Fruit fly (Drosophila melanogaster) whole organism, embryonic: ENCODE data around the gene Ptpmeg2.
A peak's percentile ranks its signal among the peaks of the same experiment; 100 is the strongest.

Experiments
- Antp ChIP-seq: fragments of 200-800 bp; sonication (Bioruptor generic); optimal IDR thresholded peaks from 3 replicates; lab custom pipeline; 2016; ENCODE audit warnings: missing biosample characterization, missing genetic modification characterization
- Atf6 ChIP-seq: fragments of 200-800 bp; sonication (Bioruptor generic); IDR thresholded peaks from 2 replicates; pipeline ENCODE4 v1.3.6; 2022; ENCODE audit warnings: missing biosample characterization, missing genetic modification characterization
- CG10274 ChIP-seq: fragments of 200-800 bp; sonication (Bioruptor generic); optimal IDR thresholded peaks from 3 replicates; lab custom pipeline; 2017; ENCODE audit warnings: missing biosample characterization, mild to moderate bottlenecking, missing genetic modification characterization
- CG10431 ChIP-seq: fragments of 200-800 bp; sonication (Bioruptor generic); optimal IDR thresholded peaks from 3 replicates; lab custom pipeline; 2018; ENCODE audit warnings: missing biosample characterization, mild to moderate bottlenecking, missing genetic modification characterization
- CG11696 ChIP-seq: fragments of 200-800 bp; sonication (Bioruptor generic); IDR thresholded peaks from 2 replicates; pipeline ENCODE4 v1.3.6; 2022; ENCODE audit warnings: missing biosample characterization, missing genetic modification characterization
- CG1602 ChIP-seq: fragments of 200-800 bp; sonication (Bioruptor generic); optimal IDR thresholded peaks from 3 replicates; lab custom pipeline; 2016; ENCODE audit warnings: missing biosample characterization, missing genetic modification characterization
- CG17912 ChIP-seq: fragments of 200-800 bp; sonication (Bioruptor generic); optimal IDR thresholded peaks from 2 replicates; lab custom pipeline; 2018; ENCODE audit warnings: missing biosample characterization, mild to moderate bottlenecking, missing genetic modification characterization
- CG2712 ChIP-seq: fragments of 200-800 bp; optimal IDR thresholded peaks from 3 replicates; lab custom pipeline; 2019; ENCODE audit warnings: missing biosample characterization, mild to moderate bottlenecking, missing genetic modification characterization, moderate library complexity
- CG32767 ChIP-seq: fragments of 200-800 bp; sonication (Bioruptor generic); IDR thresholded peaks from 2 replicates; pipeline ENCODE4 v1.3.6; 2022; ENCODE audit warnings: missing biosample characterization, missing genetic modification characterization
- CG3995 ChIP-seq: fragments of 200-800 bp; sonication (Bioruptor generic); optimal IDR thresholded peaks from 3 replicates; lab custom pipeline; 2016; ENCODE audit warnings: missing biosample characterization, missing genetic modification characterization
- CG43689 ChIP-seq: fragments of 200-800 bp; sonication (Bioruptor generic); IDR thresholded peaks from 2 replicates; pipeline ENCODE4 v1.3.6; 2022; ENCODE audit warnings: missing biosample characterization, missing genetic modification characterization
- CG5953 ChIP-seq: fragments of 200-800 bp; sonication (Bioruptor generic); IDR thresholded peaks from 2 replicates; pipeline ENCODE4 v1.3.6; 2022; ENCODE audit warnings: missing biosample characterization, missing genetic modification characterization
- CG6765 ChIP-seq: fragments of 200-800 bp; sonication (Bioruptor generic); optimal IDR thresholded peaks from 3 replicates; lab custom pipeline; 2017; ENCODE audit warnings: missing biosample characterization, mild to moderate bottlenecking, missing genetic modification characterization
- CG7556 ChIP-seq: fragments of 200-800 bp; sonication (Bioruptor generic); optimal IDR thresholded peaks from 2 replicates; lab custom pipeline; 2017; ENCODE audit warnings: missing biosample characterization, mild to moderate bottlenecking, missing genetic modification characterization
- D ChIP-seq, 2 experiments: fragments of 200-800 bp in 1 of 2; fragments of >200 bp in 1 of 2; sonication (Bioruptor generic) in 1 of 2; optimal IDR thresholded peaks; 2 replicates in 1 of 2; 3 replicates in 1 of 2; lab custom pipeline; 2017; ENCODE audit warnings: mild to moderate bottlenecking in 1 of 2, missing biosample characterization in 1 of 2, missing genetic modification characterization in 1 of 2, missing genetic modification reagents in 1 of 2
- ERR ChIP-seq: fragments of 200-800 bp; sonication (Bioruptor generic); optimal IDR thresholded peaks from 2 replicates; lab custom pipeline; 2016; ENCODE audit warnings: missing biosample characterization, missing genetic modification characterization
- Fer2 ChIP-seq: fragments of 200-800 bp; sonication (Bioruptor generic); optimal IDR thresholded peaks from 2 replicates; lab custom pipeline; 2018; ENCODE audit warnings: missing biosample characterization, mild to moderate bottlenecking, missing genetic modification characterization, moderate library complexity
- H2.0 ChIP-seq: fragments of 200-800 bp; sonication (Bioruptor generic); IDR thresholded peaks from 2 replicates; pipeline ENCODE4 v1.3.6; 2022; ENCODE audit warnings: missing biosample characterization, missing genetic modification characterization
- Hr39 ChIP-seq: fragments of >200 bp; optimal IDR thresholded peaks from 2 replicates; lab custom pipeline; 2017
- MBD-R2 ChIP-seq: fragments of 200-800 bp; sonication (Bioruptor generic); IDR thresholded peaks from 2 replicates; pipeline ENCODE4 v1.3.6; 2022; ENCODE audit warnings: missing biosample characterization, missing genetic modification characterization
- NFAT ChIP-seq: fragments of 200-800 bp; sonication (Bioruptor generic); IDR thresholded peaks from 2 replicates; pipeline ENCODE4 v1.3.6; 2022; ENCODE audit warnings: missing biosample characterization, missing genetic modification characterization
- NK7.1 ChIP-seq: fragments of 200-800 bp; sonication (Bioruptor generic); optimal IDR thresholded peaks from 3 replicates; lab custom pipeline; 2016; ENCODE audit warnings: missing biosample characterization, missing genetic modification characterization
- Ssrp ChIP-seq: fragments of 200-800 bp; sonication (Bioruptor generic); optimal IDR thresholded peaks from 2 replicates; lab custom pipeline; 2018; ENCODE audit warnings: missing biosample characterization, mild to moderate bottlenecking, missing genetic modification characterization, moderate library complexity
- YL-1 ChIP-seq: fragments of 200-800 bp; sonication (Bioruptor generic); optimal IDR thresholded peaks from 3 replicates; lab custom pipeline; 2017; ENCODE audit warnings: missing biosample characterization, mild to moderate bottlenecking, missing genetic modification characterization
- aop ChIP-seq: fragments of 200-800 bp; sonication (Bioruptor generic); IDR thresholded peaks from 2 replicates; pipeline ENCODE4 v1.3.6; 2022; ENCODE audit warnings: missing biosample characterization, missing genetic modification characterization
- ap ChIP-seq: fragments of 200-800 bp; sonication (Bioruptor generic); IDR thresholded peaks from 2 replicates; pipeline ENCODE4 v1.3.6; 2022; ENCODE audit warnings: missing biosample characterization, missing genetic modification characterization
- bab2 ChIP-seq: fragments of 200-800 bp; sonication (Bioruptor generic); optimal IDR thresholded peaks from 2 replicates; lab custom pipeline; 2016; ENCODE audit warnings: missing biosample characterization, missing genetic modification characterization
- bsh ChIP-seq, 2 experiments: fragments of 200-800 bp; sonication (Bioruptor generic); optimal IDR thresholded peaks; 2 replicates each; lab custom pipeline; 2017 to 2018; ENCODE audit warnings: mild to moderate bottlenecking in 2 of 2, missing biosample characterization in 2 of 2, missing genetic modification characterization in 2 of 2, moderate library complexity in 1 of 2
- cg ChIP-seq: fragments of 200-800 bp; sonication (Bioruptor generic); optimal IDR thresholded peaks from 3 replicates; lab custom pipeline; 2019; ENCODE audit warnings: missing biosample characterization, mild to moderate bottlenecking, missing genetic modification characterization, moderate library complexity
- cwo ChIP-seq: fragments of 200-800 bp; sonication (Bioruptor generic); optimal IDR thresholded peaks from 3 replicates; lab custom pipeline; 2017; ENCODE audit warnings: missing biosample characterization, missing genetic modification characterization, mild to moderate bottlenecking, moderate library complexity, missing genetic modification reagents
- dan ChIP-seq: fragments of 200-800 bp; sonication (Bioruptor generic); IDR thresholded peaks from 2 replicates; pipeline ENCODE4 v1.3.6; 2022; ENCODE audit warnings: missing biosample characterization, missing genetic modification characterization
- dimm ChIP-seq: fragments of 200-800 bp; sonication (Bioruptor generic); IDR thresholded peaks from 2 replicates; pipeline ENCODE4 v1.3.6; 2022; ENCODE audit warnings: missing biosample characterization, missing genetic modification characterization
- exex ChIP-seq: fragments of 200-800 bp; sonication (Bioruptor generic); optimal IDR thresholded peaks from 4 replicates; lab custom pipeline; 2018; ENCODE audit warnings: missing biosample characterization, mild to moderate bottlenecking, missing genetic modification characterization, moderate library complexity
- gce ChIP-seq: fragments of 200-800 bp; sonication (Bioruptor generic); IDR thresholded peaks from 3 replicates; pipeline ENCODE4 v1.3.6; 2022; ENCODE audit warnings: missing biosample characterization, missing genetic modification characterization
- h ChIP-seq: fragments of >200 bp; optimal IDR thresholded peaks from 2 replicates; lab custom pipeline; 2017
- her ChIP-seq: fragments of 200-800 bp; sonication (Bioruptor generic); optimal IDR thresholded peaks from 2 replicates; lab custom pipeline; 2016; ENCODE audit warnings: missing biosample characterization, missing genetic modification characterization
- hkb ChIP-seq, 2 experiments: fragments of 200-800 bp in 1 of 2; fragments of >200 bp in 1 of 2; sonication (Bioruptor generic) in 1 of 2; IDR thresholded peaks in 1 of 2; optimal IDR thresholded peaks in 1 of 2; 2 replicates each; pipeline versions ENCODE4 v1.3.6 to Lab custom; 2017 to 2022; ENCODE audit warnings: missing biosample characterization in 1 of 2, missing genetic modification characterization in 1 of 2
- luna ChIP-seq: fragments of 200-800 bp; sonication (Bioruptor generic); optimal IDR thresholded peaks from 2 replicates; lab custom pipeline; 2016; ENCODE audit warnings: missing biosample characterization, missing genetic modification characterization
- maf-S ChIP-seq: fragments of 200-800 bp; sonication (Bioruptor generic); optimal IDR thresholded peaks from 2 replicates; lab custom pipeline; 2016; ENCODE audit warnings: missing biosample characterization, missing genetic modification characterization
- mirr ChIP-seq: fragments of 200-800 bp; sonication (Bioruptor generic); optimal IDR thresholded peaks from 3 replicates; lab custom pipeline; 2018; ENCODE audit warnings: missing biosample characterization, mild to moderate bottlenecking, missing genetic modification characterization
- mld ChIP-seq: fragments of 200-800 bp; sonication (Bioruptor generic); IDR thresholded peaks from 3 replicates; pipeline ENCODE4 v1.3.6; 2022; ENCODE audit warnings: missing biosample characterization, missing genetic modification characterization; ENCODE audit not compliant: partially characterized antibody
- pros ChIP-seq: fragments of 200-800 bp; sonication (Bioruptor generic); optimal IDR thresholded peaks from 3 replicates; lab custom pipeline; 2019; ENCODE audit warnings: missing biosample characterization, mild to moderate bottlenecking, missing genetic modification characterization, moderate library complexity
- psq ChIP-seq: fragments of 200-800 bp; sonication (Bioruptor generic); optimal IDR thresholded peaks from 2 replicates; lab custom pipeline; 2017; ENCODE audit warnings: missing biosample characterization, missing genetic modification characterization
- repo ChIP-seq: fragments of 200-800 bp; sonication (Bioruptor generic); optimal IDR thresholded peaks from 2 replicates; lab custom pipeline; 2016; ENCODE audit warnings: missing biosample characterization, missing genetic modification characterization
- schlank ChIP-seq: fragments of 200-800 bp; sonication (Bioruptor generic); optimal IDR thresholded peaks from 2 replicates; lab custom pipeline; 2018; ENCODE audit warnings: missing biosample characterization, mild to moderate bottlenecking, missing genetic modification characterization
- shn ChIP-seq: fragments of 200-800 bp; sonication (Bioruptor generic); optimal IDR thresholded peaks from 3 replicates; lab custom pipeline; 2016; ENCODE audit warnings: missing biosample characterization, missing genetic modification characterization
- slbo ChIP-seq: fragments of 200-800 bp; sonication (Bioruptor generic); IDR thresholded peaks from 2 replicates; pipeline ENCODE4 v1.3.6; 2022; ENCODE audit warnings: missing biosample characterization, missing genetic modification characterization
- so ChIP-seq: fragments of 200-800 bp; sonication (Bioruptor generic); IDR thresholded peaks from 3 replicates; pipeline ENCODE4 v1.3.6; 2022; ENCODE audit warnings: missing biosample characterization, missing genetic modification characterization
- sr ChIP-seq: fragments of 200-800 bp; sonication (Bioruptor generic); IDR thresholded peaks from 3 replicates; pipeline ENCODE4 v1.3.6; 2022; ENCODE audit warnings: missing biosample characterization, missing genetic modification characterization
- tgo ChIP-seq: fragments of 200-800 bp; sonication (Bioruptor generic); IDR thresholded peaks from 3 replicates; pipeline ENCODE4 v1.3.6; 2022; ENCODE audit warnings: missing biosample characterization, missing genetic modification characterization
- tup ChIP-seq: fragments of 200-800 bp; sonication (Bioruptor generic); optimal IDR thresholded peaks from 2 replicates; lab custom pipeline; 2016; ENCODE audit warnings: missing biosample characterization, mild to moderate bottlenecking, missing genetic modification characterization, moderate library complexity
- vnd ChIP-seq: fragments of 200-800 bp; sonication (Bioruptor generic); IDR thresholded peaks from 3 replicates; pipeline ENCODE4 v1.3.6; 2022; ENCODE audit warnings: missing biosample characterization, missing genetic modification characterization; ENCODE audit not compliant: partially characterized antibody

Ptpmeg2 gene

dm6 chrX:9664426-9664825 is 5.5 kb upstream of the Ptpmeg2 start (continued):
- no peak for TF ChIP-seq CG6765 (GFP tag; lab: Kevin White, UChicago)
- TF ChIP-seq hkb (optimal IDR thresholded peaks at IDR 0.05; lab: Kevin White, UChicago): no peak
- peak; percentile 62; the same call in 1 of the 2 replicates for TF ChIP-seq hkb (GFP tag; IDR thresholded peaks at IDR 0.05; lab: Robert Waterston, UW)
- no peak for TF ChIP-seq psq (GFP tag; lab: Kevin White, UChicago)
- no peak for TF ChIP-seq CG10274 (GFP tag; lab: Kevin White, UChicago)
- TF ChIP-seq H2.0 (GFP tag; lab: Robert Waterston, UW): peak; percentile 46; the same call in 1 of the 2 replicates
- TF ChIP-seq maf-S: no peak
- no peak for TF ChIP-seq pros (GFP tag; lab: Kevin White, UChicago)
- TF ChIP-seq NFAT (GFP tag; lab: Robert Waterston, UW): no peak
- peak; percentile 7; the same call in 1 of the 3 replicates for TF ChIP-seq gce (GFP tag; lab: Robert Waterston, UW)
- TF ChIP-seq sr: no peak
- peak; percentile 22 for TF ChIP-seq repo (GFP tag; lab: Kevin White, UChicago)
- no peak for TF ChIP-seq vnd (GFP tag; lab: Robert Waterston, UW)
- no peak for TF ChIP-seq CG43689
- TF ChIP-seq CG10431 (GFP tag; lab: Kevin White, UChicago): no peak
- peak; percentile 33; the same call in 1 of the 2 replicates for TF ChIP-seq CG32767 (GFP tag; lab: Robert Waterston, UW)
- TF ChIP-seq CG1602 (GFP tag; lab: Kevin White, UChicago): no peak
- no peak for TF ChIP-seq bab2 (GFP tag; lab: Kevin White, UChicago)
- no peak for TF ChIP-seq CG5953 (GFP tag; lab: Robert Waterston, UW)
- no peak for TF ChIP-seq NK7.1 (GFP tag; lab: Kevin White, UChicago)
- no peak for TF ChIP-seq dan (GFP tag; lab: Robert Waterston, UW)
- peak; percentile 63 for TF ChIP-seq CG2712 (tag; lab: Kevin White, UChicago)
- no peak for TF ChIP-seq Antp (GFP tag; lab: Kevin White, UChicago)
- peak; percentile 40 for TF ChIP-seq ERR (GFP tag; lab: Kevin White, UChicago)
- no peak for TF ChIP-seq CG17912
- no peak for TF ChIP-seq CG11696
- no peak for TF ChIP-seq luna (GFP tag; lab: Kevin White, UChicago)
- peak; percentile 25; the same call in 1 of the 3 replicates for TF ChIP-seq so (GFP tag; lab: Robert Waterston, UW)
- TF ChIP-seq bsh (GFP tag; optimal IDR thresholded peaks at IDR 0.05; lab: Kevin White, UChicago): peak in 1 of 2 experiments; percentile 78
- no peak for TF ChIP-seq D (optimal IDR thresholded peaks at IDR 0.05; lab: Kevin White, UChicago)
- TF ChIP-seq D (GFP tag; optimal IDR thresholded peaks at IDR 0.05; lab: Kevin White, UChicago): peak; percentile 12
- TF ChIP-seq dimm: no peak
- TF ChIP-seq cwo (GFP tag; lab: Kevin White, UChicago): peak; percentile 25
- no peak for TF ChIP-seq cg (GFP tag; lab: Kevin White, UChicago)
- peak; percentile 8 for TF ChIP-seq CG3995 (GFP tag; lab: Kevin White, UChicago)
- TF ChIP-seq mirr: no peak
- no peak for TF ChIP-seq Hr39
- TF ChIP-seq exex (tag; lab: Kevin White, UChicago): no peak
- peak; percentile 44 for TF ChIP-seq CG7556 (GFP tag; lab: Kevin White, UChicago)
- TF ChIP-seq ap (GFP tag; lab: Robert Waterston, UW): no peak
- no peak for TF ChIP-seq aop (GFP tag; lab: Robert Waterston, UW)
- TF ChIP-seq MBD-R2 (GFP tag; lab: Robert Waterston, UW): no peak
- peak; percentile 51 for TF ChIP-seq her
- no peak for TF ChIP-seq h (lab: Kevin White, UChicago)
- TF ChIP-seq Ssrp: peak; percentile 49
- TF ChIP-seq YL-1 (GFP tag; lab: Kevin White, UChicago): no peak
- TF ChIP-seq tgo (GFP tag; lab: Robert Waterston, UW): 0 out of 3 replicates have a peak, but pooled peaks have one; percentile 25
- TF ChIP-seq slbo (GFP tag; lab: Robert Waterston, UW): peak; percentile 49
- TF ChIP-seq Fer2 (tag; lab: Kevin White, UChicago): no peak
- TF ChIP-seq shn (GFP tag; lab: Kevin White, UChicago): peak; percentile 14
- TF ChIP-seq schlank (tag; lab: Kevin White, UChicago): peak; percentile 53
- no peak for TF ChIP-seq mld (GFP tag; lab: Robert Waterston, UW)
- peak; percentile 44; the same call in 1 of the 2 replicates for TF ChIP-seq Atf6
- TF ChIP-seq tup (GFP tag; lab: Kevin White, UChicago): no peak
